Fruit fly (Drosophila melanogaster): ENCODE measurements around the gene CG43102.

CG43102 gene

dm6 chr3R:17776952-17777407, 17.3 kb downstream of the CG43102 start (continued):
- no peak for TF ChIP-seq CG2875 (GFP tag; optimal IDR thresholded peaks at IDR 0.05)
- TF ChIP-seq Awh (GFP tag; IDR thresholded peaks at IDR 0.05) = no peak
- TF ChIP-seq Meics (GFP tag; optimal IDR thresholded peaks at IDR 0.05) = peak; percentile 41
- no peak for TF ChIP-seq CG1602 (GFP tag; optimal IDR thresholded peaks at IDR 0.05)
- no peak for TF ChIP-seq Atf6 (GFP tag; IDR thresholded peaks at IDR 0.05)
- no peak for TF ChIP-seq BEAF-32 (GFP tag; optimal IDR thresholded peaks at IDR 0.05)
- no peak for TF ChIP-seq CG30020 (tag; optimal IDR thresholded peaks at IDR 0.05)
- no peak for TF ChIP-seq CG8924 (tag; optimal IDR thresholded peaks at IDR 0.05)
- no peak for TF ChIP-seq CG11560 (tag; IDR thresholded peaks at IDR 0.05)
- TF ChIP-seq HLH4C (GFP tag; IDR thresholded peaks at IDR 0.05; ENCODE audit: partially characterized antibody) = no peak
- peak; percentile 5 for TF ChIP-seq YL-1 (GFP tag; optimal IDR thresholded peaks at IDR 0.05)
- TF ChIP-seq HHEX (GFP tag; optimal IDR thresholded peaks at IDR 0.05) = peak; percentile 10
- no peak for TF ChIP-seq CG7372 (GFP tag; IDR thresholded peaks at IDR 0.05)
- TF ChIP-seq sima (GFP tag; optimal IDR thresholded peaks at IDR 0.05) = no peak
- TF ChIP-seq Drgx (GFP tag; IDR thresholded peaks at IDR 0.05) = no peak
- TF ChIP-seq CG9609 (GFP tag; optimal IDR thresholded peaks at IDR 0.05) = no peak
- TF ChIP-seq en (GFP tag; optimal IDR thresholded peaks at IDR 0.05) = no peak
- no peak for TF ChIP-seq C15 (GFP tag; IDR thresholded peaks at IDR 0.05)
- TF ChIP-seq dysf (GFP tag; IDR thresholded peaks at IDR 0.05) = no peak
- TF ChIP-seq CG17361 (GFP tag; IDR thresholded peaks at IDR 0.05) = no peak
- TF ChIP-seq psq (GFP tag; optimal IDR thresholded peaks at IDR 0.05) = no peak
- no peak for TF ChIP-seq gsb (GFP tag; IDR thresholded peaks at IDR 0.05)
- no peak for TF ChIP-seq CG11695 (GFP tag; IDR thresholded peaks at IDR 0.05)
- TF ChIP-seq sim (GFP tag; IDR thresholded peaks at IDR 0.05) = no peak
- TF ChIP-seq CG34376 (GFP tag; optimal IDR thresholded peaks at IDR 0.05) = no peak
- no peak for TF ChIP-seq CG6683 (GFP tag; optimal IDR thresholded peaks at IDR 0.05)
- no peak for TF ChIP-seq Side (GFP tag; optimal IDR thresholded peaks at IDR 0.05)
- TF ChIP-seq Dp (GFP tag; optimal IDR thresholded peaks at IDR 0.05) = no peak
- TF ChIP-seq h (optimal IDR thresholded peaks at IDR 0.05) = no peak
- TF ChIP-seq Camta (GFP tag; optimal IDR thresholded peaks at IDR 0.05) = no peak
- no peak for TF ChIP-seq CG43689 (GFP tag; IDR thresholded peaks at IDR 0.05)
- TF ChIP-seq CG3281 (GFP tag; optimal IDR thresholded peaks at IDR 0.05) = peak; percentile 37
- TF ChIP-seq zfh2 (GFP tag; optimal IDR thresholded peaks at IDR 0.05) = no peak
- TF ChIP-seq ind (GFP tag; optimal IDR thresholded peaks at IDR 0.05) = peak; percentile 24
- TF ChIP-seq jumu (GFP tag; optimal IDR thresholded peaks at IDR 0.05) = no peak
- TF ChIP-seq Dek (tag; optimal IDR thresholded peaks at IDR 0.05) = no peak
- no peak for TF ChIP-seq Lhr (GFP tag; optimal IDR thresholded peaks at IDR 0.05)
- TF ChIP-seq slp2 (GFP tag; optimal IDR thresholded peaks at IDR 0.05) = no peak
- peak; percentile 67 for TF ChIP-seq CG12769 (tag; optimal IDR thresholded peaks at IDR 0.05)
- no peak for TF ChIP-seq pan (optimal IDR thresholded peaks at IDR 0.05)
- TF ChIP-seq pan (GFP tag; optimal IDR thresholded peaks at IDR 0.05 in 1 of 2, IDR thresholded peaks at IDR 0.05 in 1 of 2) = peak in 1 of 2 experiments; percentile 63
- TF ChIP-seq CG11456 (GFP tag; IDR thresholded peaks at IDR 0.05) = no peak
- no peak for TF ChIP-seq HmgD (GFP tag; optimal IDR thresholded peaks at IDR 0.05)
- TF ChIP-seq peb (GFP tag; IDR thresholded peaks at IDR 0.05) = no peak
- no peak for TF ChIP-seq CG11085 (GFP tag; IDR thresholded peaks at IDR 0.05)
- 0 out of 3 replicates have a peak, but pooled peaks have one; percentile 7 for TF ChIP-seq ase (GFP tag; IDR thresholded peaks at IDR 0.05)
- no peak for TF ChIP-seq tna (GFP tag; IDR thresholded peaks at IDR 0.05; ENCODE audit: partially characterized antibody)
- no peak; the same call in 1 of the 2 replicates for TF ChIP-seq MBD-R2 (GFP tag; IDR thresholded peaks at IDR 0.05)
- no peak for TF ChIP-seq bsh (GFP tag; optimal IDR thresholded peaks at IDR 0.05)
- no peak for TF ChIP-seq ranshi (GFP tag; IDR thresholded peaks at IDR 0.05)
- no peak for TF ChIP-seq Aef1 (GFP tag; IDR thresholded peaks at IDR 0.05)
- TF ChIP-seq CG8089 (GFP tag; optimal IDR thresholded peaks at IDR 0.05) = no peak
- no peak for TF ChIP-seq tup (GFP tag; optimal IDR thresholded peaks at IDR 0.05)

Measured in whole organism, embryonic.